Fruit fly (Drosophila melanogaster): ENCODE results near the gene Mnn1.

Mnn1 gene

DNA sequence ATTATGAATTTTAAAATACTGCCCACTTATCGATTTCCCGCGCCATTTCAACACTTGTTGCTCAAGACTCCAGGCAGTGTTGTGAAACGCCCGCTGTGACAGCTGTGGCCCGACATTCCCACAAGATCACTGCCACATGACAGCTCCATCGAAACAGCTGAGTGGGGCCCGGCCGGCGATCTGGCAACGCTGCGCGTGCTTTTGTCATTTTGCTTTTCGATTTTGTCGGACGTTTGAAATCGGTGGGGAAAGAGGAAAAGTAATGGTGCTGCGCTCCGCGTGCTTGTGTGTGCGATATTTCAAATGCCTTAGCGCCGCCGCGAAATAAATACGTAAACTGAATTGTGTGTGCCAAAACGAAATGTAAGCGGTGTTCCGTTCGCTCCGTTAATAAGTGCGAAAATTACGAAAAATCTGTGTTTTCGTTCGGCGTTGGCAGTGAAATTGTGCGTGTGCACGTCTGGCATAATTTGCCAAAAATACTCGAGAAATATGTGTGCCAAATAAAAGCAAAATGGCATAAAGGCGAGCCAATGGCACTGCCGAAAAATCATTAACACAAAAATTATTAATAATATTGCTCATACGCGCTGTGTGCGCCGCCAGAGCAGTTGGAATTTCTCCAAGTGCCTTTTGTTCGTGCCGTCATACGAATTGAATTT, 13.8 kb upstream of the Mnn1 start:
- TF ChIP-seq OdsH (GFP tag; optimal IDR thresholded peaks at IDR 0.05) (peak; percentile 58), ey (GFP tag; optimal IDR thresholded peaks at IDR 0.05) (peak; percentile 39), lola (GFP tag; optimal IDR thresholded peaks at IDR 0.05) (peak; percentile 25), Hr78 (GFP tag; optimal IDR thresholded peaks at IDR 0.05) (no peak), fru (GFP tag; optimal IDR thresholded peaks at IDR 0.05) (peak; percentile 73), Rel (GFP tag; optimal IDR thresholded peaks at IDR 0.05) (no peak), Rel (tag; optimal IDR thresholded peaks at IDR 0.05) (peak; percentile 62), Myc (optimal IDR thresholded peaks at IDR 0.05) (peak; percentile 54), usp (GFP tag; optimal IDR thresholded peaks at IDR 0.05) (no peak), foxo (GFP tag; optimal IDR thresholded peaks at IDR 0.05) (peak in 1 of 2 experiments; percentile 54), Jra (GFP tag; optimal IDR thresholded peaks at IDR 0.05) (peak; percentile 27), HLH106 (tag; optimal IDR thresholded peaks at IDR 0.05) (peak; percentile 38), Hr83 (GFP tag; optimal IDR thresholded peaks at IDR 0.05; ENCODE audit: poor library complexity, severe bottlenecking) (peak; percentile 87), CG32264 (GFP tag; optimal IDR thresholded peaks at IDR 0.05) (no peak), rgr (GFP tag; optimal IDR thresholded peaks at IDR 0.05) (peak; percentile 41), Mio (GFP tag; optimal IDR thresholded peaks at IDR 0.05) (peak; percentile 6), br (GFP tag; optimal IDR thresholded peaks at IDR 0.05) (peak; percentile 72), tai (GFP tag; optimal IDR thresholded peaks at IDR 0.05) (peak; percentile 13), sv (GFP tag; optimal IDR thresholded peaks at IDR 0.05) (peak; percentile 53), Vsx2 (GFP tag; optimal IDR thresholded peaks at IDR 0.05; ENCODE audit: partially characterized antibody) (no peak), dsf (GFP tag; optimal IDR thresholded peaks at IDR 0.05; ENCODE audit: borderline replicate concordance) (no peak), brk (GFP tag; optimal IDR thresholded peaks at IDR 0.05) (peak; percentile 54), psq (GFP tag; optimal IDR thresholded peaks at IDR 0.05) (peak; percentile 40), Dfd (GFP tag; optimal IDR thresholded peaks at IDR 0.05) (no peak), sage (GFP tag; optimal IDR thresholded peaks at IDR 0.05) (no peak), pan (optimal IDR thresholded peaks at IDR 0.05) (no peak), CrebA (GFP tag; optimal IDR thresholded peaks at IDR 0.05; ENCODE audit: borderline replicate concordance) (no peak), jim (GFP tag; optimal IDR thresholded peaks at IDR 0.05) (peak; percentile 25), Abd-B (GFP tag; optimal IDR thresholded peaks at IDR 0.05) (no peak), h (GFP tag; optimal IDR thresholded peaks at IDR 0.05) (peak; percentile 49), dmrt93B (GFP tag; optimal IDR thresholded peaks at IDR 0.05) (no peak), Dif (GFP tag; optimal IDR thresholded peaks at IDR 0.05; ENCODE audit: partially characterized antibody) (peak; percentile 16), dl (GFP tag; optimal IDR thresholded peaks at IDR 0.05; ENCODE audit: insufficient read depth in 1 of 2, partially characterized antibody in 2 of 2) (no peak), Hnf4 (GFP tag; optimal IDR thresholded peaks at IDR 0.05) (peak; percentile 69), GATAd (GFP tag; optimal IDR thresholded peaks at IDR 0.05) (no peak), CG9705 (GFP tag; optimal IDR thresholded peaks at IDR 0.05) (peak; percentile 23), woc (GFP tag; optimal IDR thresholded peaks at IDR 0.05) (no peak), N (GFP tag; optimal IDR thresholded peaks at IDR 0.05) (no peak), Sp1 (GFP tag; optimal IDR thresholded peaks at IDR 0.05) (peak; percentile 59)

DNA sequence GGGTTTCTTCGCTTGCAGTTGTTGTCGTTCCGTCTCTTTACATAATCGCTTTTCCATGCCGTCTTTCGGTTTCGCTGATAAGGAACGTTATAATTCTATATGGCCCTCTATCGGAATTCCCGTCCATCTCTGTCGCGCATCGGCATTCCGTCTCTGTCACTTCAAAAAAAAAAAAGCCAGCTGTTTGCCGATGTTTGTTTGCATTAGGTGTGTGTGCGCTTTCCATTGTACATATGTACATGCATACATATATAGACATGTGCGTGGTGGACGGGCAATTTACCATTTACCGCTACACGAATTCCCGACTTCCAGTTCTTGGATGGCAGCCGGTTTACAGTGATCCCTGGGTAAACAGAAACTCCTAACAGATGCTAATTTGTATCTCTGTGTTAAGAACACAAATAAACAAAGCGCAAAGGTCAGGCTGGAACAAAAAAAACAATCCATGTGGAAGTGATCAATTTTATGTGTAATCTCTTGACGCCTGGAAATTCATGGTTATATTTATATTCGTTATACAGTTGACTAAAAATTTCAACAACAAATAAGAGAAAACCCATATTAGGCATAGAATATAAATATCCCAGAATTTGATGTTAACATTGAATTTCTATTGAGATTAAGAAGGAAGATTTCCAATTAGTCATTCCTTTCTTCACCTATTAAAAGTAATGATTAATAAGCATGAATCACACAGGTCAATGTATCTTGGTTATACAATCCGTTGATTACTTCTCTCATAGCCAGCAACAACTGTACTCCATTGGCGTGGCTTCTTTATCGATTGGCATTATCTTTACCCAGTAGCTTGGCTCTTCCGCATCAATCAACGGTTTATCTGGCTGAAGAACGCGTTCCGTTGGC, 12.8 kb upstream of the Mnn1 start:
- TF ChIP-seq Abd-B (GFP tag; optimal IDR thresholded peaks at IDR 0.05) (no peak), fru (GFP tag; optimal IDR thresholded peaks at IDR 0.05) (peak; percentile 48), sv (GFP tag; optimal IDR thresholded peaks at IDR 0.05) (no peak), rgr (GFP tag; optimal IDR thresholded peaks at IDR 0.05) (peak; percentile 8), sage (GFP tag; optimal IDR thresholded peaks at IDR 0.05) (no peak), Hr78 (GFP tag; optimal IDR thresholded peaks at IDR 0.05) (no peak), br (GFP tag; optimal IDR thresholded peaks at IDR 0.05) (no peak), Sp1 (GFP tag; optimal IDR thresholded peaks at IDR 0.05) (peak; percentile 14), Jra (GFP tag; optimal IDR thresholded peaks at IDR 0.05) (no peak), woc (GFP tag; optimal IDR thresholded peaks at IDR 0.05) (peak; percentile 4), foxo (GFP tag; optimal IDR thresholded peaks at IDR 0.05) (peak in 1 of 2 experiments; percentile 43), N (GFP tag; optimal IDR thresholded peaks at IDR 0.05) (no peak), Vsx2 (GFP tag; optimal IDR thresholded peaks at IDR 0.05; ENCODE audit: partially characterized antibody) (no peak), usp (GFP tag; optimal IDR thresholded peaks at IDR 0.05) (no peak), psq (GFP tag; optimal IDR thresholded peaks at IDR 0.05) (peak; percentile 3), Hnf4 (GFP tag; optimal IDR thresholded peaks at IDR 0.05) (no peak), brk (GFP tag; optimal IDR thresholded peaks at IDR 0.05) (no peak), jim (GFP tag; optimal IDR thresholded peaks at IDR 0.05) (no peak), lola (GFP tag; optimal IDR thresholded peaks at IDR 0.05) (no peak), dl (GFP tag; optimal IDR thresholded peaks at IDR 0.05; ENCODE audit: insufficient read depth in 1 of 2, partially characterized antibody in 2 of 2) (no peak), dmrt93B (GFP tag; optimal IDR thresholded peaks at IDR 0.05) (peak; percentile 23), OdsH (GFP tag; optimal IDR thresholded peaks at IDR 0.05) (no peak), Hr83 (GFP tag; optimal IDR thresholded peaks at IDR 0.05; ENCODE audit: poor library complexity, severe bottlenecking) (peak; percentile 26), Dfd (GFP tag; optimal IDR thresholded peaks at IDR 0.05) (no peak), ey (GFP tag; optimal IDR thresholded peaks at IDR 0.05) (peak; percentile 7), CG9705 (GFP tag; optimal IDR thresholded peaks at IDR 0.05) (no peak), HLH106 (tag; optimal IDR thresholded peaks at IDR 0.05) (peak; percentile 44), Rel (GFP tag; optimal IDR thresholded peaks at IDR 0.05) (no peak), Rel (tag; optimal IDR thresholded peaks at IDR 0.05) (no peak), CG32264 (GFP tag; optimal IDR thresholded peaks at IDR 0.05) (no peak), CrebA (GFP tag; optimal IDR thresholded peaks at IDR 0.05; ENCODE audit: borderline replicate concordance) (no peak), pan (optimal IDR thresholded peaks at IDR 0.05) (no peak), Mio (GFP tag; optimal IDR thresholded peaks at IDR 0.05) (no peak), tai (GFP tag; optimal IDR thresholded peaks at IDR 0.05) (no peak), Dif (GFP tag; optimal IDR thresholded peaks at IDR 0.05; ENCODE audit: partially characterized antibody) (no peak), Myc (optimal IDR thresholded peaks at IDR 0.05) (no peak), h (GFP tag; optimal IDR thresholded peaks at IDR 0.05) (peak; percentile 14), dsf (GFP tag; optimal IDR thresholded peaks at IDR 0.05; ENCODE audit: borderline replicate concordance) (no peak), GATAd (GFP tag; optimal IDR thresholded peaks at IDR 0.05) (no peak)
